Fruit fly (Drosophila melanogaster) whole organism, embryonic: ENCODE results near the gene CG7565.

Experiments
- Aef1 ChIP-seq: fragments of 200-800 bp; sonication (Bioruptor generic); IDR thresholded peaks from 3 replicates; pipeline ENCODE4 v1.3.6; 2022; ENCODE audit warnings: missing biosample characterization, missing genetic modification characterization
- CG10209 ChIP-seq: fragments of 200-800 bp; sonication (Bioruptor generic); optimal IDR thresholded peaks from 3 replicates; lab custom pipeline; 2017; ENCODE audit warnings: missing biosample characterization, mild to moderate bottlenecking, missing genetic modification characterization, missing genetic modification reagents
- CG12071 ChIP-seq: fragments of 200-800 bp; sonication (Bioruptor generic); optimal IDR thresholded peaks from 3 replicates; lab custom pipeline; 2018; ENCODE audit warnings: missing biosample characterization, mild to moderate bottlenecking, missing genetic modification characterization
- CG13424 ChIP-seq: fragments of 200-800 bp; sonication (Bioruptor generic); optimal IDR thresholded peaks from 2 replicates; lab custom pipeline; 2019; ENCODE audit warnings: missing biosample characterization, mild to moderate bottlenecking, missing genetic modification characterization, moderate library complexity
- CG14965 ChIP-seq: fragments of 200-800 bp; sonication (Bioruptor generic); optimal IDR thresholded peaks from 2 replicates; lab custom pipeline; 2016; ENCODE audit warnings: missing biosample characterization, missing genetic modification characterization, borderline replicate concordance
- CG15269 ChIP-seq: fragments of 200-800 bp; sonication (Bioruptor generic); optimal IDR thresholded peaks from 2 replicates; lab custom pipeline; 2018; ENCODE audit warnings: missing biosample characterization, mild to moderate bottlenecking, missing genetic modification characterization, moderate library complexity
- CG18619 ChIP-seq: fragments of 200-800 bp; sonication (Bioruptor generic); optimal IDR thresholded peaks from 3 replicates; lab custom pipeline; 2017; ENCODE audit warnings: missing biosample characterization, mild to moderate bottlenecking, missing genetic modification characterization
- CG2202 ChIP-seq: fragments of 200-800 bp; sonication (Bioruptor generic); optimal IDR thresholded peaks from 2 replicates; lab custom pipeline; 2018; ENCODE audit warnings: missing biosample characterization, mild to moderate bottlenecking, missing genetic modification characterization
- CG34422 ChIP-seq: fragments of 200-800 bp; sonication (Bioruptor generic); IDR thresholded peaks from 3 replicates; pipeline ENCODE4 v1.3.6; 2022; ENCODE audit warnings: missing biosample characterization, missing genetic modification characterization
- CG6272 ChIP-seq: fragments of 200-800 bp; sonication (Bioruptor generic); IDR thresholded peaks from 2 replicates; pipeline ENCODE4 v1.3.6; 2022; ENCODE audit warnings: missing biosample characterization, missing genetic modification characterization
- CG7271 ChIP-seq: fragments of 200-800 bp; sonication (Bioruptor generic); optimal IDR thresholded peaks from 2 replicates; lab custom pipeline; 2018; ENCODE audit warnings: missing biosample characterization, mild to moderate bottlenecking, missing genetic modification characterization, moderate library complexity
- CG7357 ChIP-seq: fragments of 200-800 bp; sonication (Bioruptor generic); IDR thresholded peaks from 3 replicates; pipeline ENCODE4 v1.3.6; 2022; ENCODE audit warnings: missing biosample characterization, missing genetic modification characterization
- CrebB ChIP-seq: fragments of 200-800 bp; sonication (Bioruptor generic); optimal IDR thresholded peaks from 3 replicates; lab custom pipeline; 2018; ENCODE audit warnings: missing biosample characterization, mild to moderate bottlenecking, missing genetic modification characterization
- Eip74EF ChIP-seq, 2 experiments: fragments of 200-800 bp in 1 of 2; fragments of >200 bp in 1 of 2; sonication (Bioruptor generic) in 1 of 2; optimal IDR thresholded peaks; 2 replicates each; lab custom pipeline; 2017 to 2019; ENCODE audit warnings: missing biosample characterization in 2 of 2, missing genetic modification characterization in 2 of 2, mild to moderate bottlenecking in 1 of 2, moderate library complexity in 1 of 2
- Elba2 ChIP-seq: fragments of 200-800 bp; sonication (Bioruptor generic); optimal IDR thresholded peaks from 3 replicates; lab custom pipeline; 2016; ENCODE audit warnings: missing biosample characterization, missing genetic modification characterization
- Fer1 ChIP-seq: fragments of 200-800 bp; sonication (Bioruptor generic); optimal IDR thresholded peaks from 2 replicates; lab custom pipeline; 2017; ENCODE audit warnings: missing biosample characterization, mild to moderate bottlenecking, missing genetic modification characterization
- Hr51 ChIP-seq, 2 experiments: fragments of 200-800 bp; sonication (Bioruptor generic); optimal IDR thresholded peaks; 2 replicates in 1 of 2; 3 replicates in 1 of 2; lab custom pipeline; 2016 to 2018; ENCODE audit warnings: missing biosample characterization in 2 of 2, missing genetic modification characterization in 2 of 2, mild to moderate bottlenecking in 1 of 2, moderate library complexity in 1 of 2
- Jarid2 ChIP-seq: fragments of 200-800 bp; sonication (Bioruptor generic); optimal IDR thresholded peaks from 3 replicates; lab custom pipeline; 2017; ENCODE audit warnings: mild to moderate bottlenecking, missing biosample characterization, missing genetic modification reagents, missing genetic modification characterization
- Lim3 ChIP-seq: fragments of 200-800 bp; sonication (Bioruptor generic); IDR thresholded peaks from 2 replicates; pipeline ENCODE4 v1.3.6; 2022; ENCODE audit warnings: missing biosample characterization, missing genetic modification characterization
- MTF-1 ChIP-seq: fragments of 200-800 bp; sonication (Bioruptor generic); optimal IDR thresholded peaks from 2 replicates; lab custom pipeline; 2018; ENCODE audit warnings: missing biosample characterization, mild to moderate bottlenecking, missing genetic modification characterization, borderline replicate concordance
- aop ChIP-seq: fragments of 200-800 bp; sonication (Bioruptor generic); IDR thresholded peaks from 2 replicates; pipeline ENCODE4 v1.3.6; 2022; ENCODE audit warnings: missing biosample characterization, missing genetic modification characterization
- btn ChIP-seq: fragments of 200-800 bp; sonication (Bioruptor generic); optimal IDR thresholded peaks from 2 replicates; lab custom pipeline; 2016; ENCODE audit warnings: missing biosample characterization, missing genetic modification characterization
- da ChIP-seq: fragments of 200-800 bp; sonication (Bioruptor generic); optimal IDR thresholded peaks from 2 replicates; lab custom pipeline; 2016; ENCODE audit warnings: missing biosample characterization, missing genetic modification characterization
- ftz-f1 ChIP-seq: fragments of 200-800 bp; sonication (Bioruptor generic); optimal IDR thresholded peaks from 2 replicates; lab custom pipeline; 2016; ENCODE audit warnings: missing biosample characterization, missing genetic modification characterization
- gem ChIP-seq: fragments of 200-800 bp; sonication (Bioruptor generic); optimal IDR thresholded peaks from 2 replicates; lab custom pipeline; 2019; ENCODE audit warnings: missing biosample characterization, mild to moderate bottlenecking, missing genetic modification characterization, moderate library complexity
- gfzf ChIP-seq: fragments of 200-800 bp; sonication (Bioruptor generic); optimal IDR thresholded peaks from 2 replicates; lab custom pipeline; 2016; ENCODE audit warnings: missing biosample characterization, mild to moderate bottlenecking, missing genetic modification characterization, moderate library complexity
- h ChIP-seq: fragments of >200 bp; optimal IDR thresholded peaks from 2 replicates; lab custom pipeline; 2017
- ham ChIP-seq: fragments of 200-800 bp; sonication (Bioruptor generic); IDR thresholded peaks from 2 replicates; pipeline ENCODE4 v1.3.6; 2022; ENCODE audit warnings: missing biosample characterization, missing genetic modification characterization
- hkb ChIP-seq, 2 experiments: fragments of 200-800 bp in 1 of 2; fragments of >200 bp in 1 of 2; sonication (Bioruptor generic) in 1 of 2; IDR thresholded peaks in 1 of 2; optimal IDR thresholded peaks in 1 of 2; 2 replicates each; pipeline versions ENCODE4 v1.3.6 to Lab custom; 2017 to 2022; ENCODE audit warnings: missing biosample characterization in 1 of 2, missing genetic modification characterization in 1 of 2
- insv ChIP-seq, 2 experiments: fragments of 200-800 bp; sonication (Bioruptor generic); optimal IDR thresholded peaks; 3 replicates each; lab custom pipeline; 2016 to 2018; ENCODE audit warnings: missing biosample characterization in 2 of 2, missing genetic modification characterization in 2 of 2
- ken ChIP-seq: fragments of 200-800 bp; sonication (Bioruptor generic); IDR thresholded peaks from 3 replicates; pipeline ENCODE4 v1.3.6; 2022; ENCODE audit warnings: missing biosample characterization, missing genetic modification characterization
- mirr ChIP-seq: fragments of 200-800 bp; sonication (Bioruptor generic); optimal IDR thresholded peaks from 3 replicates; lab custom pipeline; 2018; ENCODE audit warnings: missing biosample characterization, mild to moderate bottlenecking, missing genetic modification characterization
- pfk ChIP-seq: fragments of 200-800 bp; sonication (Bioruptor generic); optimal IDR thresholded peaks from 2 replicates; lab custom pipeline; 2018; ENCODE audit warnings: missing biosample characterization, mild to moderate bottlenecking, missing genetic modification characterization, moderate library complexity
- pita ChIP-seq: fragments of 200-800 bp; sonication (Bioruptor generic); optimal IDR thresholded peaks from 2 replicates; lab custom pipeline; 2017; ENCODE audit warnings: missing biosample characterization, mild to moderate bottlenecking, missing genetic modification characterization
- pros ChIP-seq: fragments of 200-800 bp; sonication (Bioruptor generic); optimal IDR thresholded peaks from 3 replicates; lab custom pipeline; 2019; ENCODE audit warnings: missing biosample characterization, mild to moderate bottlenecking, missing genetic modification characterization, moderate library complexity
- pum ChIP-seq: fragments of 200-800 bp; sonication (Bioruptor generic); optimal IDR thresholded peaks from 2 replicates; lab custom pipeline; 2016; ENCODE audit warnings: missing biosample characterization, missing genetic modification characterization
- repo ChIP-seq: fragments of 200-800 bp; sonication (Bioruptor generic); optimal IDR thresholded peaks from 2 replicates; lab custom pipeline; 2016; ENCODE audit warnings: missing biosample characterization, missing genetic modification characterization
- rib ChIP-seq: fragments of 200-800 bp; sonication (Bioruptor generic); IDR thresholded peaks from 2 replicates; pipeline ENCODE4 v1.3.6; 2022; ENCODE audit warnings: missing biosample characterization, missing genetic modification characterization
- sisA ChIP-seq: fragments of 200-800 bp; sonication (Bioruptor generic); IDR thresholded peaks from 2 replicates; pipeline ENCODE4 v1.3.6; 2022; ENCODE audit warnings: missing biosample characterization, missing genetic modification characterization
- slbo ChIP-seq: fragments of 200-800 bp; sonication (Bioruptor generic); IDR thresholded peaks from 2 replicates; pipeline ENCODE4 v1.3.6; 2022; ENCODE audit warnings: missing biosample characterization, missing genetic modification characterization
- sna ChIP-seq: fragments of 200-800 bp; sonication (Bioruptor generic); IDR thresholded peaks from 2 replicates; pipeline ENCODE4 v1.3.6; 2022; ENCODE audit warnings: missing biosample characterization, missing genetic modification characterization; ENCODE audit not compliant: partially characterized antibody
- sr ChIP-seq: fragments of 200-800 bp; sonication (Bioruptor generic); IDR thresholded peaks from 3 replicates; pipeline ENCODE4 v1.3.6; 2022; ENCODE audit warnings: missing biosample characterization, missing genetic modification characterization
- stc ChIP-seq: fragments of 200-800 bp; sonication (Bioruptor generic); IDR thresholded peaks from 2 replicates; pipeline ENCODE4 v1.3.6; 2022; ENCODE audit warnings: missing biosample characterization, missing genetic modification characterization
- sug ChIP-seq: fragments of 200-800 bp; optimal IDR thresholded peaks from 2 replicates; lab custom pipeline; 2019; ENCODE audit warnings: missing biosample characterization, mild to moderate bottlenecking, missing genetic modification characterization, moderate library complexity
- tio ChIP-seq: fragments of 200-800 bp; sonication (Bioruptor generic); optimal IDR thresholded peaks from 2 replicates; lab custom pipeline; 2017; ENCODE audit warnings: missing biosample characterization, missing genetic modification characterization, inconsistent platforms
- trem ChIP-seq: fragments of 200-800 bp; optimal IDR thresholded peaks from 3 replicates; lab custom pipeline; 2019; ENCODE audit warnings: missing biosample characterization, mild to moderate bottlenecking, missing genetic modification characterization, moderate library complexity
- ttk ChIP-seq: fragments of 200-800 bp; sonication (Bioruptor generic); IDR thresholded peaks from 2 replicates; pipeline ENCODE4 v2.1.2; 2022; ENCODE audit warnings: missing biosample characterization, missing genetic modification characterization
- unpg ChIP-seq: fragments of 200-800 bp; sonication (Bioruptor generic); optimal IDR thresholded peaks from 3 replicates; lab custom pipeline; 2018; ENCODE audit warnings: missing biosample characterization, mild to moderate bottlenecking, missing genetic modification characterization, moderate library complexity

Gene CG7565

dm6 chr3L:8115864-8116528 lies 24.4 kb upstream of the CG7565 start, which contains the start of the genes Arp3 and msk (continued):
- peak; percentile 84 for TF ChIP-seq Fer1
- peak; percentile 9 for TF ChIP-seq pfk
- no peak for TF ChIP-seq CG7271 (tag; lab: Kevin White, UChicago)
- peak; percentile 21 for TF ChIP-seq Elba2 (GFP tag; lab: Kevin White, UChicago)
- TF ChIP-seq Aef1 (GFP tag; lab: Robert Waterston, UW): peak; percentile 80
- TF ChIP-seq pros (GFP tag; lab: Kevin White, UChicago): no peak
- no peak for TF ChIP-seq aop
- TF ChIP-seq ham: no peak
- TF ChIP-seq sr (GFP tag; lab: Robert Waterston, UW): no peak; the same call in 2 of the 3 replicates
- peak; percentile 88 for TF ChIP-seq slbo (GFP tag; lab: Robert Waterston, UW)
- no peak for TF ChIP-seq CG12071 (GFP tag; lab: Kevin White, UChicago)
- TF ChIP-seq h (lab: Kevin White, UChicago): no peak
- TF ChIP-seq rib (GFP tag; lab: Robert Waterston, UW): peak; percentile 94
- no peak for TF ChIP-seq stc (GFP tag; lab: Robert Waterston, UW)
- peak; percentile 7 for TF ChIP-seq MTF-1 (GFP tag; lab: Kevin White, UChicago)
- peak; percentile 77 for TF ChIP-seq CG13424 (tag; lab: Kevin White, UChicago)
- peak; percentile 79 for TF ChIP-seq da (GFP tag; lab: Kevin White, UChicago)
- peak; percentile 81 for TF ChIP-seq repo
- TF ChIP-seq Jarid2 (GFP tag; lab: Kevin White, UChicago): no peak
- TF ChIP-seq CG7357: peak; percentile 68
- peak; percentile 69 for TF ChIP-seq unpg (GFP tag; lab: Kevin White, UChicago)
- peak; percentile 81 for TF ChIP-seq mirr (GFP tag; lab: Kevin White, UChicago)
- peak; percentile 89 for TF ChIP-seq hkb (optimal IDR thresholded peaks at IDR 0.05; lab: Kevin White, UChicago)
- TF ChIP-seq hkb (GFP tag; IDR thresholded peaks at IDR 0.05; lab: Robert Waterston, UW): peak; percentile 60; the same call in 1 of the 2 replicates
- TF ChIP-seq CG34422 (GFP tag; lab: Robert Waterston, UW): peak; percentile 82; the same call in 2 of the 3 replicates
- 0 out of 2 replicates have a peak, but pooled peaks have one; percentile 29 for TF ChIP-seq sna
- TF ChIP-seq Hr51 (GFP tag; optimal IDR thresholded peaks at IDR 0.05; lab: Kevin White, UChicago): peak; percentile 60 to 84
- peak; percentile 35 for TF ChIP-seq CrebB (tag; lab: Kevin White, UChicago)
- peak in 1 of 2 experiments; percentile 57 for TF ChIP-seq insv (GFP tag; optimal IDR thresholded peaks at IDR 0.05; lab: Kevin White, UChicago)
- peak; percentile 83 for TF ChIP-seq trem
- TF ChIP-seq btn (GFP tag; lab: Kevin White, UChicago): peak; percentile 59
- TF ChIP-seq ken (GFP tag; lab: Robert Waterston, UW): peak; percentile 80
- TF ChIP-seq CG2202 (tag; lab: Kevin White, UChicago): peak; percentile 34
- peak in 1 of 2 experiments; percentile 15 for TF ChIP-seq Eip74EF (GFP tag; optimal IDR thresholded peaks at IDR 0.05; lab: Kevin White, UChicago)
- TF ChIP-seq sug: peak; percentile 88
- TF ChIP-seq CG18619 (GFP tag; lab: Kevin White, UChicago): peak; percentile 72
- TF ChIP-seq pita (GFP tag; lab: Kevin White, UChicago): no peak
- TF ChIP-seq CG10209 (GFP tag; lab: Kevin White, UChicago): peak; percentile 67
- TF ChIP-seq gfzf (GFP tag; lab: Kevin White, UChicago): peak; percentile 47
- TF ChIP-seq ftz-f1 (GFP tag; lab: Kevin White, UChicago): peak; percentile 69
- peak; percentile 45; the same call in 1 of the 2 replicates for TF ChIP-seq ttk (GFP tag; lab: Robert Waterston, UW)
- TF ChIP-seq Lim3 (GFP tag; lab: Robert Waterston, UW): no peak; the same call in 1 of the 2 replicates
- TF ChIP-seq CG14965: no peak
- no peak for TF ChIP-seq tio (GFP tag; lab: Kevin White, UChicago)
- TF ChIP-seq gem (tag; lab: Kevin White, UChicago): peak; percentile 78
- TF ChIP-seq sisA (GFP tag; lab: Robert Waterston, UW): peak; percentile 84
- TF ChIP-seq pum (GFP tag; lab: Kevin White, UChicago): peak; percentile 91
- 0 out of 2 replicates have a peak, but pooled peaks have one; percentile 54 for TF ChIP-seq CG6272 (GFP tag; lab: Robert Waterston, UW)
- no peak for TF ChIP-seq CG15269 (tag; lab: Kevin White, UChicago)
